Worm (Caenorhabditis elegans): Measurements from ENCODE around the gene jhdm-1.

DNA sequence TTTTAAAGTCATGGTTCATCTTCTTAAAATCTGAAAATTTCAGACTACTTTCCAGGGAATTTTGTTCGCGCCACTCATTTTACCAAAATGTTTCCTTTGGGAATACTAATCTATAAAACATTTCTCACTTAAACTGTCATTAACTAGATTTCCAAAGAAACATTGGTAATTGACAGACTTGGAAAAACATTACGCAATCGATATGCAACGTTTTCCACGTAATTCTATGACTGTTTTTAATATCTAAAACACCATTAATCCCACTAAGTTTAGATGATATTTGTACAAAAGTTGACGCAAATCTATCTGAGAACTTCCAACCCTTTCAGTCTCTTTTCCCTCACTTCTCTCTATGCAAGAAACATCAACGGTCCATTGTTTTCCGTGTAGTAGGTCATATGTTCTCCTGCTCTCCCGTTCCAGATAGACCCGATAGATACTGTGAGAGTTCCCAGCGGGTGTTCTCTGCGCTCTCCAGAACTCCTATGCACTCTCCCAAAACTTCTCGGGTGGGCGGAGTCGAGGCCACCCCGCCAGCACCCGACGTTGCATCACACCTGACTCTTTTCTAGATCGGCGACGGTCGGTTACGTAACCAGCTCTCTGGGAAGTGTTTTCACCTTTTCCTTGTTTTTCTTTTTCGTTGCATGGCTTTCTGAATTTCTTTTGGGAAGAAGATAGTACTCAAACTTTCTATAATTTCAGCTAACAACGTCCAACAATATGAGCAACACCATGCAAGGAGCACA lies 24.1 kb downstream of the jhdm-1 start, which contains the start of gene zip-8:
- no peak for TF ChIP-seq ref-1 (GFP tag; conservative IDR thresholded peaks at IDR 0.05)
- TF ChIP-seq flt-1 (GFP tag; IDR thresholded peaks at IDR 0.05): no peak
- TF ChIP-seq cog-1 (tag; optimal IDR thresholded peaks at IDR 0.05): no peak
- TF ChIP-seq ztf-23 (GFP tag; IDR thresholded peaks at IDR 0.05): no peak
